Fruit fly (Drosophila melanogaster): ENCODE measurements around the gene CG11892.
A peak's percentile ranks its signal among the peaks of the same experiment; 100 is the strongest.

DNA sequence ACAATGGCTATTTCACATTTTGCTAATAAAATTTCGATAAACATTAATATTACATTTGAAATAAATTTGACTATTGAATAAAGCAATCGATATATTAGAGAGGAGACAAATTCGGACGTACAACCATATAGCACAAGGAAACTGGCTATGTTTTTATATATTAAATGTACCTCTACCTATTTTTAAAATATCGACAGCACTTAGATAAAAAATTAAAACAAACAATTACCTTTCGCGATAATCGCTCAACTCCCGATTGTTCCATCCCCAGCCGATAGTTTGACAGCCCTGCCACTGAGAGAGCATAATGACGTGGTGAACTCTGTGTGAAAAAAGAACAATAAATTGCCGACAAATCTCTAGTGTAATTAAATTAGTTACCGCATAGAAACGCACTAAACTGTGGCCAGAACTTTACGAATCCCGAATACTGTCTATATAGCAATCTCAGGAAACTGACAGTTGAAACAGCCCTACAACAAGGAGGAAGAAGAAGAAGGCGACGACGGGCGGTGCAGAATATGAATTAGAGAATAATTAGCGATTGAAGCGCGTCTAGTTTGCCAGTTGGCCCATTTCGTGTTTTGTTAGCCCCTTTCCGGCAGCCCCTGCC is 22.6 kb upstream of the CG11892 start, which contains the start of gene CG11857:
- TF ChIP-seq CG8478 (optimal IDR thresholded peaks at IDR 0.05): no peak
- peak; percentile 7 to 17 for TF ChIP-seq CTCF (optimal IDR thresholded peaks at IDR 0.05)
